Fruit fly (Drosophila melanogaster) whole organism, embryonic: ENCODE measurements around the gene CG3566.

Experiments used
- ATbp ChIP-seq: fragments of 200-800 bp; sonication (Bioruptor generic); optimal IDR thresholded peaks from 2 replicates; lab custom pipeline; 2017; ENCODE audit warnings: missing biosample characterization, mild to moderate bottlenecking, missing genetic modification characterization, missing genetic modification reagents
- Antp ChIP-seq: fragments of 200-800 bp; sonication (Bioruptor generic); optimal IDR thresholded peaks from 3 replicates; lab custom pipeline; 2016; ENCODE audit warnings: missing biosample characterization, missing genetic modification characterization
- B-H2 ChIP-seq: fragments of 200-800 bp; sonication (Bioruptor generic); optimal IDR thresholded peaks from 2 replicates; lab custom pipeline; 2018; ENCODE audit warnings: missing biosample characterization, mild to moderate bottlenecking, missing genetic modification characterization
- CG10654 ChIP-seq: fragments of 200-800 bp; sonication (Bioruptor generic); optimal IDR thresholded peaks from 2 replicates; lab custom pipeline; 2016; ENCODE audit warnings: missing biosample characterization, missing genetic modification characterization
- CG11504 ChIP-seq: fragments of 200-800 bp; sonication (Bioruptor generic); optimal IDR thresholded peaks from 3 replicates; lab custom pipeline; 2019; ENCODE audit warnings: missing biosample characterization, mild to moderate bottlenecking, missing genetic modification characterization, moderate library complexity
- CG12391 ChIP-seq: fragments of 200-800 bp; sonication (Bioruptor generic); optimal IDR thresholded peaks from 3 replicates; lab custom pipeline; 2018; ENCODE audit warnings: missing biosample characterization, mild to moderate bottlenecking, missing genetic modification characterization, moderate library complexity
- CG12769 ChIP-seq: fragments of 200-800 bp; sonication (Bioruptor generic); optimal IDR thresholded peaks from 2 replicates; lab custom pipeline; 2019; ENCODE audit warnings: missing biosample characterization, mild to moderate bottlenecking, missing genetic modification characterization, moderate library complexity
- CG13894 ChIP-seq: fragments of 200-800 bp; sonication (Bioruptor generic); optimal IDR thresholded peaks from 3 replicates; lab custom pipeline; 2018; ENCODE audit warnings: missing biosample characterization, mild to moderate bottlenecking, missing genetic modification characterization, moderate library complexity
- CG17361 ChIP-seq: fragments of 200-800 bp; sonication (Bioruptor generic); IDR thresholded peaks from 3 replicates; pipeline ENCODE4 v1.3.6; 2022; ENCODE audit warnings: missing biosample characterization, missing genetic modification characterization
- CG17829 ChIP-seq: fragments of 200-800 bp; optimal IDR thresholded peaks from 2 replicates; lab custom pipeline; 2019; ENCODE audit warnings: missing biosample characterization, mild to moderate bottlenecking, missing genetic modification characterization, moderate library complexity
- CG2889 ChIP-seq: fragments of 200-800 bp; sonication (Bioruptor generic); IDR thresholded peaks from 3 replicates; pipeline ENCODE4 v1.3.6; 2022; ENCODE audit warnings: missing biosample characterization, missing genetic modification characterization
- CG32532 ChIP-seq: fragments of 200-800 bp; sonication (Bioruptor generic); IDR thresholded peaks from 2 replicates; pipeline ENCODE4 v1.3.6; 2022; ENCODE audit warnings: missing biosample characterization, missing genetic modification characterization
- CG33557 ChIP-seq: fragments of 200-800 bp; sonication (Bioruptor generic); optimal IDR thresholded peaks from 2 replicates; lab custom pipeline; 2019; ENCODE audit warnings: missing biosample characterization, mild to moderate bottlenecking, missing genetic modification characterization, moderate library complexity
- CG34224 ChIP-seq: fragments of 200-800 bp; sonication (Bioruptor generic); IDR thresholded peaks from 3 replicates; pipeline ENCODE4 v1.3.6; 2022; ENCODE audit warnings: missing biosample characterization, missing genetic modification characterization; ENCODE audit not compliant: partially characterized antibody
- CG4730 ChIP-seq: fragments of 200-800 bp; sonication (Bioruptor generic); IDR thresholded peaks from 2 replicates; pipeline ENCODE4 v1.3.6; 2022; ENCODE audit warnings: missing biosample characterization, missing genetic modification characterization
- CG4854 ChIP-seq: fragments of 200-800 bp; sonication (Bioruptor generic); optimal IDR thresholded peaks from 2 replicates; lab custom pipeline; 2016; ENCODE audit warnings: missing biosample characterization, missing genetic modification characterization, inconsistent platforms
- CG6765 ChIP-seq: fragments of 200-800 bp; sonication (Bioruptor generic); optimal IDR thresholded peaks from 3 replicates; lab custom pipeline; 2017; ENCODE audit warnings: missing biosample characterization, mild to moderate bottlenecking, missing genetic modification characterization
- CG7963 ChIP-seq: fragments of 200-800 bp; sonication (Bioruptor generic); IDR thresholded peaks from 3 replicates; pipeline ENCODE4 v1.3.6; 2022; ENCODE audit warnings: missing biosample characterization, missing genetic modification characterization; ENCODE audit not compliant: partially characterized antibody
- CG9932 ChIP-seq: fragments of 200-800 bp; sonication (Bioruptor generic); IDR thresholded peaks from 2 replicates; pipeline ENCODE4 v1.3.6; 2022; ENCODE audit warnings: missing biosample characterization, missing genetic modification characterization
- D ChIP-seq, 2 experiments: fragments of 200-800 bp in 1 of 2; fragments of >200 bp in 1 of 2; sonication (Bioruptor generic) in 1 of 2; optimal IDR thresholded peaks; 2 replicates in 1 of 2; 3 replicates in 1 of 2; lab custom pipeline; 2017; ENCODE audit warnings: mild to moderate bottlenecking in 1 of 2, missing biosample characterization in 1 of 2, missing genetic modification characterization in 1 of 2, missing genetic modification reagents in 1 of 2
- E2f1 ChIP-seq: fragments of 200-800 bp; sonication (Bioruptor generic); IDR thresholded peaks from 2 replicates; pipeline ENCODE4 v1.3.6; 2022; ENCODE audit warnings: missing biosample characterization, missing genetic modification characterization
- Hmx ChIP-seq: fragments of 200-800 bp; sonication (Bioruptor generic); optimal IDR thresholded peaks from 2 replicates; lab custom pipeline; 2016; ENCODE audit warnings: missing biosample characterization, missing genetic modification characterization
- Hr51 ChIP-seq, 2 experiments: fragments of 200-800 bp; sonication (Bioruptor generic); optimal IDR thresholded peaks; 2 replicates in 1 of 2; 3 replicates in 1 of 2; lab custom pipeline; 2016 to 2018; ENCODE audit warnings: missing biosample characterization in 2 of 2, missing genetic modification characterization in 2 of 2, mild to moderate bottlenecking in 1 of 2, moderate library complexity in 1 of 2
- NK7.1 ChIP-seq: fragments of 200-800 bp; sonication (Bioruptor generic); optimal IDR thresholded peaks from 3 replicates; lab custom pipeline; 2016; ENCODE audit warnings: missing biosample characterization, missing genetic modification characterization
- Nf-YA ChIP-seq: fragments of 200-800 bp; sonication (Bioruptor generic); IDR thresholded peaks from 2 replicates; pipeline ENCODE4 v1.3.6; 2022; ENCODE audit warnings: missing biosample characterization, missing genetic modification characterization
- Optix ChIP-seq: fragments of 200-800 bp; sonication (Bioruptor generic); IDR thresholded peaks from 3 replicates; pipeline ENCODE4 v1.3.6; 2022; ENCODE audit warnings: missing biosample characterization, missing genetic modification characterization
- Ptx1 ChIP-seq: fragments of 200-800 bp; sonication (Bioruptor generic); IDR thresholded peaks from 2 replicates; pipeline ENCODE4 v1.3.6; 2022; ENCODE audit warnings: missing biosample characterization, missing genetic modification characterization
- Sin3A ChIP-seq: fragments of >200 bp; optimal IDR thresholded peaks from 2 replicates; lab custom pipeline; 2018
- az2 ChIP-seq: fragments of 200-800 bp; sonication (Bioruptor generic); optimal IDR thresholded peaks from 3 replicates; lab custom pipeline; 2016; ENCODE audit warnings: missing biosample characterization, missing genetic modification characterization
- bab2 ChIP-seq: fragments of 200-800 bp; sonication (Bioruptor generic); optimal IDR thresholded peaks from 2 replicates; lab custom pipeline; 2016; ENCODE audit warnings: missing biosample characterization, missing genetic modification characterization
- chif ChIP-seq, 2 experiments: fragments of 200-800 bp; sonication (Bioruptor generic); optimal IDR thresholded peaks; 3 replicates each; lab custom pipeline; 2016; ENCODE audit warnings: missing biosample characterization in 2 of 2, missing genetic modification characterization in 2 of 2
- crp ChIP-seq, 2 experiments: fragments of 200-800 bp; sonication (Bioruptor generic); optimal IDR thresholded peaks; 2 replicates in 1 of 2; 3 replicates in 1 of 2; lab custom pipeline; 2017; ENCODE audit warnings: missing biosample characterization in 2 of 2, missing genetic modification characterization in 2 of 2, mild to moderate bottlenecking in 1 of 2, moderate library complexity in 1 of 2
- disco-r ChIP-seq: fragments of 200-800 bp; sonication (Bioruptor generic); optimal IDR thresholded peaks from 2 replicates; lab custom pipeline; 2016; ENCODE audit warnings: missing biosample characterization, missing genetic modification characterization
- fd102C ChIP-seq: fragments of 200-800 bp; sonication (Bioruptor generic); optimal IDR thresholded peaks from 2 replicates; lab custom pipeline; 2018; ENCODE audit warnings: missing biosample characterization, mild to moderate bottlenecking, missing genetic modification characterization, moderate library complexity
- fd64A ChIP-seq: fragments of 200-800 bp; sonication (Bioruptor generic); optimal IDR thresholded peaks from 3 replicates; lab custom pipeline; 2018; ENCODE audit warnings: missing biosample characterization, mild to moderate bottlenecking, missing genetic modification characterization
- fd96Cb ChIP-seq: fragments of 200-800 bp; sonication (Bioruptor generic); optimal IDR thresholded peaks from 2 replicates; lab custom pipeline; 2018; ENCODE audit warnings: missing biosample characterization, mild to moderate bottlenecking, missing genetic modification characterization, moderate library complexity
- gcm ChIP-seq: fragments of 200-800 bp; sonication (Bioruptor generic); optimal IDR thresholded peaks from 2 replicates; lab custom pipeline; 2019; ENCODE audit warnings: missing biosample characterization, mild to moderate bottlenecking, missing genetic modification characterization, moderate library complexity
- kah ChIP-seq: fragments of 200-800 bp; sonication (Bioruptor generic); optimal IDR thresholded peaks from 2 replicates; lab custom pipeline; 2018; ENCODE audit warnings: missing biosample characterization, mild to moderate bottlenecking, missing genetic modification characterization
- mam ChIP-seq: fragments of 200-800 bp; sonication (Bioruptor generic); optimal IDR thresholded peaks from 3 replicates; lab custom pipeline; 2016; ENCODE audit warnings: missing biosample characterization, missing genetic modification characterization
- otp ChIP-seq: fragments of 200-800 bp; sonication (Bioruptor generic); IDR thresholded peaks from 3 replicates; pipeline ENCODE4, ENCODE4 v1.3.6; 2022; ENCODE audit warnings: missing biosample characterization, missing genetic modification characterization
- peb ChIP-seq: fragments of 200-800 bp; sonication (Bioruptor generic); IDR thresholded peaks from 2 replicates; pipeline ENCODE4 v1.3.6; 2022; ENCODE audit warnings: missing biosample characterization, missing genetic modification characterization
- pho ChIP-seq: fragments of 200-800 bp; sonication (Bioruptor generic); optimal IDR thresholded peaks from 2 replicates; lab custom pipeline; 2016; ENCODE audit warnings: missing biosample characterization, missing genetic modification characterization
- phol ChIP-seq: fragments of 200-800 bp; sonication (Bioruptor generic); optimal IDR thresholded peaks from 3 replicates; lab custom pipeline; 2018; ENCODE audit warnings: missing biosample characterization, mild to moderate bottlenecking, missing genetic modification characterization, moderate library complexity
- pita ChIP-seq: fragments of 200-800 bp; sonication (Bioruptor generic); optimal IDR thresholded peaks from 2 replicates; lab custom pipeline; 2017; ENCODE audit warnings: missing biosample characterization, mild to moderate bottlenecking, missing genetic modification characterization
- pum ChIP-seq: fragments of 200-800 bp; sonication (Bioruptor generic); optimal IDR thresholded peaks from 2 replicates; lab custom pipeline; 2016; ENCODE audit warnings: missing biosample characterization, missing genetic modification characterization
- sc ChIP-seq, 3 experiments: fragments of >200 bp in 2 of 3; fragments of 200-800 bp in 1 of 3; sonication (Bioruptor generic) in 1 of 3; optimal IDR thresholded peaks; 2 replicates in 2 of 3; 3 replicates in 1 of 3; lab custom pipeline; 2017; ENCODE audit warnings: mild to moderate bottlenecking in 1 of 3, missing biosample characterization in 1 of 3, missing genetic modification characterization in 1 of 3, missing genetic modification reagents in 1 of 3
- slp2 ChIP-seq: fragments of 200-800 bp; sonication (Bioruptor generic); optimal IDR thresholded peaks from 2 replicates; lab custom pipeline; 2016; ENCODE audit warnings: missing biosample characterization, missing genetic modification characterization
- tap ChIP-seq: fragments of 200-800 bp; optimal IDR thresholded peaks from 3 replicates; lab custom pipeline; 2019; ENCODE audit warnings: missing biosample characterization, mild to moderate bottlenecking, missing genetic modification characterization, moderate library complexity
- zen ChIP-seq: fragments of 200-800 bp; sonication (Bioruptor generic); optimal IDR thresholded peaks from 3 replicates; lab custom pipeline; 2018; ENCODE audit warnings: missing biosample characterization, mild to moderate bottlenecking, missing genetic modification characterization, moderate library complexity
- zf30C ChIP-seq: fragments of 200-800 bp; sonication (Bioruptor generic); optimal IDR thresholded peaks from 3 replicates; lab custom pipeline; 2018; ENCODE audit warnings: missing biosample characterization, mild to moderate bottlenecking, missing genetic modification characterization

CG3566 gene

dm6 chrX:6291083-6291699, 14.7 kb upstream of the CG3566 start, which contains the start of the genes Rpt4 and mldr (continued):
- TF ChIP-seq pita (GFP tag; lab: Kevin White, UChicago) (peak; percentile 60), D (optimal IDR thresholded peaks at IDR 0.05; lab: Kevin White, UChicago) (no peak), D (GFP tag; optimal IDR thresholded peaks at IDR 0.05; lab: Kevin White, UChicago) (no peak), Ptx1 (no peak), Antp (GFP tag; lab: Kevin White, UChicago) (no peak), B-H2 (GFP tag; lab: Kevin White, UChicago) (no peak), mam (GFP tag; lab: Kevin White, UChicago) (no peak), az2 (GFP tag; lab: Kevin White, UChicago) (no peak), slp2 (no peak), CG12391 (no peak), ATbp (no peak), fd96Cb (tag; lab: Kevin White, UChicago) (no peak), fd64A (GFP tag; lab: Kevin White, UChicago) (no peak), crp (GFP tag; optimal IDR thresholded peaks at IDR 0.05; lab: Kevin White, UChicago) (peak in 1 of 2 experiments; percentile 53), phol (tag; lab: Kevin White, UChicago) (peak; percentile 55), CG17829 (tag; lab: Kevin White, UChicago) (peak; percentile 31), Sin3A (lab: Kevin White, UChicago) (peak; percentile 63), gcm (no peak), CG10654 (no peak), CG4730 (GFP tag; lab: Robert Waterston, UW) (no peak), chif (GFP tag; optimal IDR thresholded peaks at IDR 0.05; lab: Kevin White, UChicago) (no peak), Nf-YA (no peak), tap (tag; lab: Kevin White, UChicago) (no peak), E2f1 (GFP tag; lab: Robert Waterston, UW) (no peak), CG12769 (tag; lab: Kevin White, UChicago) (no peak), CG4854 (GFP tag; lab: Kevin White, UChicago) (no peak), CG7963 (GFP tag; lab: Robert Waterston, UW) (no peak), CG17361 (GFP tag; lab: Robert Waterston, UW) (no peak), peb (no peak), disco-r (no peak), pum (GFP tag; lab: Kevin White, UChicago) (no peak), zen (no peak), zf30C (GFP tag; lab: Kevin White, UChicago) (no peak), CG13894 (tag; lab: Kevin White, UChicago) (no peak), Optix (GFP tag; lab: Robert Waterston, UW) (no peak), CG34224 (GFP tag; lab: Robert Waterston, UW) (peak; percentile 44; the same call in 1 of the 3 replicates), fd102C (no peak), pho (no peak), bab2 (GFP tag; lab: Kevin White, UChicago) (no peak), otp (GFP tag; lab: Robert Waterston, UW) (no peak), CG6765 (GFP tag; lab: Kevin White, UChicago) (no peak), Hr51 (GFP tag; optimal IDR thresholded peaks at IDR 0.05; lab: Kevin White, UChicago) (no peak), CG11504 (tag; lab: Kevin White, UChicago) (no peak), NK7.1 (GFP tag; lab: Kevin White, UChicago) (no peak), CG33557 (GFP tag; lab: Kevin White, UChicago) (no peak), CG9932 (GFP tag; lab: Robert Waterston, UW) (no peak), Hmx (GFP tag; lab: Kevin White, UChicago) (no peak), sc (optimal IDR thresholded peaks at IDR 0.05; lab: Kevin White, UChicago) (no peak), sc (GFP tag; optimal IDR thresholded peaks at IDR 0.05; lab: Kevin White, UChicago) (no peak), kah (GFP tag; lab: Kevin White, UChicago) (no peak), CG32532 (GFP tag; lab: Robert Waterston, UW) (no peak), CG2889 (GFP tag; lab: Robert Waterston, UW) (no peak)
